Fruit fly (Drosophila melanogaster): ENCODE measurements around the gene CG10274.

dm6 chr3L:6129591-6129990 lies 52.0 kb downstream of the CG10274 start:
- TF ChIP-seq pan (optimal IDR thresholded peaks at IDR 0.05) (no peak), psq (optimal IDR thresholded peaks at IDR 0.05) (no peak), Dll (optimal IDR thresholded peaks at IDR 0.05) (no peak), EcR (GFP tag; optimal IDR thresholded peaks at IDR 0.05) (no peak)
